ENCODE assay signal across 1 fruit fly cellular context in the genomic region with DNA sequence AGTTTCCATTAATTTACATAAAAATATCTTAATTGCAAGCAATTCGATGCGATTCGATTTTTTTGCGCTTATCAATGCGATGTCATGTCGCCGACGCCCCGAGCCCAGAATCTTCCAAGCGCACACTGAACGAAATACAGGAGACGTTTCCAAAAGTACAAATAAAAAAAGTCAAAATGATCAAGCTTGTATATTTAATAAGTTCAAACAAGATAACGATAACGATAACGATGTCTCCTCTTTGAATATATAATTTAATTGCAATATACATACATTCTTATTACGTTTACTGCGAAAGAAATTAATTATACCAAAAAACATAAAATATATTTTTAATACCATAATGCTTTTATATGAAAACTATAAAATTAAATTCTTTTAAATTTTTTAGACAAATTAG.
TF ChIP-seq lines count a peak whose summit lies in the region.

No protein-coding gene starts in this region.

TF ChIP-seq in whole organism, prepupa, 60 proteins besides CTCF, POLR2A, EP300 and RAD21 (continued from another document):
- TF ChIP-seq CG11902 (GFP tag; optimal IDR thresholded peaks at IDR 0.05; lab: Kevin White, UChicago): peak; percentile 8
- TF ChIP-seq cyc (GFP tag; optimal IDR thresholded peaks at IDR 0.05; lab: Kevin White, UChicago): peak; percentile 31
- peak; percentile 49 for TF ChIP-seq achi (GFP tag; optimal IDR thresholded peaks at IDR 0.05; lab: Kevin White, UChicago)
- TF ChIP-seq topi (GFP tag; optimal IDR thresholded peaks at IDR 0.05; lab: Kevin White, UChicago): peak; percentile 52
- no peak for TF ChIP-seq Gug (GFP tag; IDR thresholded peaks at IDR 0.05; lab: Robert Waterston, UW)
- peak; percentile 26 for TF ChIP-seq lz (GFP tag; optimal IDR thresholded peaks at IDR 0.05; lab: Kevin White, UChicago)
- TF ChIP-seq Eip93F (GFP tag; optimal IDR thresholded peaks at IDR 0.05; lab: Kevin White, UChicago): no peak
- peak; percentile 22 to 65 for TF ChIP-seq ss (GFP tag; optimal IDR thresholded peaks at IDR 0.05; lab: Kevin White, UChicago)
- TF ChIP-seq eg (GFP tag; IDR thresholded peaks at IDR 0.05; lab: Robert Waterston, UW): no peak
- no peak for TF ChIP-seq Hr4 (GFP tag; optimal IDR thresholded peaks at IDR 0.05; lab: Kevin White, UChicago)
- no peak for TF ChIP-seq CG4318 (GFP tag; optimal IDR thresholded peaks at IDR 0.05; lab: Kevin White, UChicago)
- no peak for TF ChIP-seq vri (GFP tag; optimal IDR thresholded peaks at IDR 0.05; lab: Kevin White, UChicago)
- TF ChIP-seq dsx (GFP tag; optimal IDR thresholded peaks at IDR 0.05; lab: Kevin White, UChicago; ENCODE audit: poor library complexity, severe bottlenecking): peak; percentile 44
- TF ChIP-seq Met (GFP tag; optimal IDR thresholded peaks at IDR 0.05; lab: Kevin White, UChicago): peak; percentile 49
- TF ChIP-seq Smox (GFP tag; optimal IDR thresholded peaks at IDR 0.05; lab: Kevin White, UChicago): peak; percentile 26
- no peak for TF ChIP-seq CG32006 (GFP tag; optimal IDR thresholded peaks at IDR 0.05; lab: Kevin White, UChicago)
- TF ChIP-seq CG6163 (GFP tag; IDR thresholded peaks at IDR 0.05; lab: Robert Waterston, UW): no peak
- TF ChIP-seq Eip75B (GFP tag; optimal IDR thresholded peaks at IDR 0.05; lab: Kevin White, UChicago): peak; percentile 43
- peak; percentile 22 for TF ChIP-seq CG31627 (GFP tag; optimal IDR thresholded peaks at IDR 0.05; lab: Kevin White, UChicago)
- TF ChIP-seq CG34406 (GFP tag; optimal IDR thresholded peaks at IDR 0.05; lab: Kevin White, UChicago): peak; percentile 67
- TF ChIP-seq CG15336 (GFP tag; IDR thresholded peaks at IDR 0.05; lab: Robert Waterston, UW): no peak
- peak; percentile 88 for TF ChIP-seq Eip78C (GFP tag; lab: Kevin White, UChicago)
- no peak for TF ChIP-seq Blimp-1 (GFP tag; optimal IDR thresholded peaks at IDR 0.05; lab: Kevin White, UChicago)
- peak; percentile 50 for TF ChIP-seq CG6792 (GFP tag; optimal IDR thresholded peaks at IDR 0.05; lab: Kevin White, UChicago)
